Worm (Caenorhabditis elegans): ENCODE measurements around the gene T28D6.4.

Gene T28D6.4

DNA sequence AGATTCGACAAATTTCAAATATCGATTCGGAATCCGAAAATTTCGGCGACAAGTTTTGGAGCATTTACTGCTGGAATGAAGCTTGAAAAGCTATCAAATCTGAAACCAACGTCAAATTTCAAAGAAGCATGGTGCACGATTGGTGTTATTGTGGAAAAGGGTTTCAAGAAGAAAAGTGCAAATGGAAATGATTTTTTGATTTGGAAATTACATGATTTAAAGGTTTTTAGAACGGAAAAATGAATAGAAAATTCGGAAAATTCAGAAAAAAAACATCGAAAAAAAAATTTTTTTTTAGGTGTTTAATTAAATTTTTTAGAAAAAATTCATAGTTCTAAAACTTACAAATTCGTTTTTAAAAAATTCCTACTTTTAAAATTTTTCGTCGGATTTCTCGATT is 42.1 kb upstream of the T28D6.4 start, which contains the start of gene teg-1:
teg-1 (minus strand) TSS at position 101 of the 400 bp plus-strand sequence.
- TF ChIP-seq snpc-1.3 (tag; optimal IDR thresholded peaks at IDR 0.05; ENCODE audit: insufficient read depth) = no peak
- no peak for TF ChIP-seq bed-2 (GFP tag; IDR thresholded peaks at IDR 0.05)
- no peak for TF ChIP-seq hlh-26 (GFP tag; conservative IDR thresholded peaks at IDR 0.05)
- TF ChIP-seq B0035.1 (tag; optimal IDR thresholded peaks at IDR 0.05) = no peak
- TF ChIP-seq K11D2.4 (GFP tag; IDR thresholded peaks at IDR 0.05) = no peak
- TF ChIP-seq pha-4 (tag; optimal IDR thresholded peaks at IDR 0.05) = no peak
- TF ChIP-seq madf-10 (tag; optimal IDR thresholded peaks at IDR 0.05) = no peak
- TF ChIP-seq nfya-2 (GFP tag; IDR thresholded peaks at IDR 0.05) = no peak
- TF ChIP-seq mcd-1 (GFP tag; IDR thresholded peaks at IDR 0.05) = no peak
- TF ChIP-seq mxl-1 (tag; optimal IDR thresholded peaks at IDR 0.05) = no peak
- no peak for TF ChIP-seq somi-1 (GFP tag; optimal IDR thresholded peaks at IDR 0.05)
- TF ChIP-seq T07F8.4 (tag; optimal IDR thresholded peaks at IDR 0.05) = no peak
- no peak for TF ChIP-seq fkh-3 (tag; optimal IDR thresholded peaks at IDR 0.05)
- TF ChIP-seq madf-6 (GFP tag; IDR thresholded peaks at IDR 0.05) = no peak
- TF ChIP-seq F22D6.2 (tag; optimal IDR thresholded peaks at IDR 0.05) = no peak
- TF ChIP-seq ztf-3 (GFP tag; optimal IDR thresholded peaks at IDR 0.05) = no peak
- TF ChIP-seq Y95B8A.8 (GFP tag; IDR thresholded peaks at IDR 0.05) = no peak
- no peak for TF ChIP-seq T26A5.8 (tag; optimal IDR thresholded peaks at IDR 0.05)
- TF ChIP-seq tbx-9 (tag; optimal IDR thresholded peaks at IDR 0.05; ENCODE audit: borderline replicate concordance) = no peak

DNA sequence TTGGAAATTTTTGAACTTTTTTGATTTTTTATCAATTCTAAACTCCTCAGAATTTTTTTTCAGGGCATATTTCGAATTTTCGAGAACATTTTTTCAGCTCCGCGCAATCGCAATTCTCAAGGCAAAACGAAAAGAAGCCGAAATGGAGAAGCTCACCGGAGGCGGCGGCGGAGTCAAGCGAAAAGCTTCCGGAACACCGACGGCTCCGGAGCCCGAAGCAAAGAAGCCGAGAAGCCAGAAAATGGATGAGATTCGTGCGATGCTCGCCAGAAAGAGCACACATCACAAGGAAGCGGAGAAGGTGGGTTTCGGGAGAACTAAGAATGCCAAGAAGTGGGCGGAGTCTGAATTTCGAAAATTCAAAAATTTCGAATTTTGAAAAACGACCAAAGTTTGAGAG is 36.2 kb upstream of the T28D6.4 start:
- TF ChIP-seq egrh-3 (GFP tag; IDR thresholded peaks at IDR 0.05) (peak; percentile 40; the same call in 1 of the 2 replicates), ceh-27 (GFP tag; optimal IDR thresholded peaks at IDR 0.05) (no peak)

DNA sequence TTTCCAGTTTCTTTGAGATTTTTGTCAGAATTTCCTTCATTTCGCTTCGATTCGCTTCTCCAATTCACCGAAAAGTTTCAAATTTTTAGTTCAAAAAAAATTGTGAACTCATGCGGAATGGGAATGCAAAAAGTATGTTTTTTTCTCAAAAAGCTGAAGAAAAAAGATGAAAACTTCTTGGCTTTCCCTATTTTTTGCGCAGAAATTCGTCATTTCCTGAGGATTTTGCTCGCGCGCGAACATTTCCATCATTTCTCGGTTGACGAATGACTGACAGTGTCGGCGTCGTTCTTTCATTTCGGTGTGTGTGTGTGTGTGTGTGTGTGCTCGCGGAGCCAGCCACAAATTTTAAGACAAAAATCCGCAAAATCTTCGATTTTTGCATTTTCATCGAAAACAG is 27.9 kb upstream of the T28D6.4 start:
- TF ChIP-seq ceh-79 (tag; optimal IDR thresholded peaks at IDR 0.05) = no peak
- TF ChIP-seq F49E8.2 (tag; optimal IDR thresholded peaks at IDR 0.05; ENCODE audit: insufficient read depth) = no peak
- no peak for TF ChIP-seq die-1 (tag; optimal IDR thresholded peaks at IDR 0.05)
- no peak for TF ChIP-seq let-526 (GFP tag; IDR thresholded peaks at IDR 0.05)
- TF ChIP-seq tlf-1 (GFP tag; optimal IDR thresholded peaks at IDR 0.05) = no peak
- no peak for TF ChIP-seq egl-18 (GFP tag; IDR thresholded peaks at IDR 0.05)
- no peak for TF ChIP-seq C06A6.2 (GFP tag; conservative IDR thresholded peaks at IDR 0.05)
- no peak for TF ChIP-seq lin-26 (GFP tag; IDR thresholded peaks at IDR 0.05)
- TF ChIP-seq lin-54 (GFP tag; optimal IDR thresholded peaks at IDR 0.05) = no peak

DNA sequence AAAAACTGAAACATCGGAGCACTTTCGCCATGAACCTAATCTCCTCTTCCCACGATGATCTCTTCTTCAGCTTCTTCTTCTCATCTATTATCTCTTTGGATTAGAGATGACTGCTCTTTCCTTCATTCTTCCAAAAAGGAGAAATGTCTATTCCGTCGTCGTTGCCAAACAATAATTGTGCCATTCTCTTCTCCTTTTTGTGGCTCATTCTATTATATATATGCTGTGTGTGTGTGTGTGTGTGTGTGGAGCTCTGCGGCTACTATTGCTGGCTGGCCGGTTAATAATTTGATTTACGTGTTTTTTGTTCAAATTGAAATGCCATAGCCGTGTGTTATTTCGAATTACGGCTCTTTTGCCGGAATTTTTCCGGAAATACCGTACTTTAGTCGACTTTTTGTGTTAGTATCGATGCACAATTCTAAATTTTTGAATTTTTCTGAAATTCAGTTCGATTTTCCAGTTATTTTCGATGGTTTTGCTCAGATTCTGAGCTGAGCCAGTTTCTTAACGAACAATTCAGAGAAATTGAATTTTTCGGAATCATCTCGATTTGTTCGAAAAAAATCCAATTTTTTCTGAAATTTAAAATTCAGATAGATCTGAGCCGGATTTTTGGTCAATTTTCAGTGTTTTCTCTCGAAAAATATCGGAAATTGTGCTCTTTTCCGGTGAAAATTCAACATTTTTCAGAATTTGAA is 27.1 kb upstream of the T28D6.4 start, which contains the start of gene T28D6.5:
T28D6.5 (plus strand) TSS at position 651 of the 701 bp plus-strand sequence.
- no peak for TF ChIP-seq F33H1.4 (GFP tag; IDR thresholded peaks at IDR 0.05)
- TF ChIP-seq ZK185.1 (tag; optimal IDR thresholded peaks at IDR 0.05; ENCODE audit: poor library complexity, severe bottlenecking) = no peak
- TF ChIP-seq snpc-4 (GFP tag; optimal IDR thresholded peaks at IDR 0.05) = no peak
- no peak for TF ChIP-seq snpc-4 (tag; optimal IDR thresholded peaks at IDR 0.05)
- TF ChIP-seq athp-1 (tag; optimal IDR thresholded peaks at IDR 0.05) = no peak
- TF ChIP-seq madf-10 (tag; optimal IDR thresholded peaks at IDR 0.05) = no peak
- TF ChIP-seq hrde-1 (tag; optimal IDR thresholded peaks at IDR 0.05; ENCODE audit: borderline replicate concordance) = no peak
- TF ChIP-seq Y56A3A.18 (GFP tag; IDR thresholded peaks at IDR 0.05) = no peak
- TF ChIP-seq lin-54 (GFP tag; optimal IDR thresholded peaks at IDR 0.05) = no peak
- TF ChIP-seq nfya-1 (tag; optimal IDR thresholded peaks at IDR 0.05; ENCODE audit: borderline replicate concordance, insufficient read depth) = no peak
- TF ChIP-seq ets-4 (GFP tag; optimal IDR thresholded peaks at IDR 0.05) = no peak
- TF ChIP-seq nhr-120 (GFP tag; IDR thresholded peaks at IDR 0.05) = no peak
- TF ChIP-seq nhr-80 (tag; optimal IDR thresholded peaks at IDR 0.05) = no peak
- no peak for TF ChIP-seq pbrm-1 (GFP tag; IDR thresholded peaks at IDR 0.05)
- no peak for TF ChIP-seq snpc-1.1 (tag; optimal IDR thresholded peaks at IDR 0.05; ENCODE audit: insufficient read depth)
- TF ChIP-seq lsy-27 (tag; optimal IDR thresholded peaks at IDR 0.05; ENCODE audit: borderline replicate concordance, insufficient read depth) = no peak
